Worm (Caenorhabditis elegans) whole organism, L3 larva: Measurements from ENCODE around the gene fbxc-44.

Experiments
- elt-1 ChIP-seq: fragments of 150-350 bp; optimal IDR thresholded peaks from 2 replicates; lab custom pipeline; 2014; ENCODE audit warnings: missing biosample characterization, missing genetic modification characterization
- fkh-10 ChIP-seq: sonication (generic microtip); optimal IDR thresholded peaks from 2 replicates; lab custom pipeline; 2017; ENCODE audit warnings: missing biosample characterization, missing genetic modification reagents, missing genetic modification characterization
- nhr-23 ChIP-seq: fragments of 150-350 bp; optimal IDR thresholded peaks from 2 replicates; lab custom pipeline; 2014; ENCODE audit warnings: missing biosample characterization, missing genetic modification reagents, missing genetic modification characterization
- nhr-237 ChIP-seq: fragments of 150-350 bp; optimal IDR thresholded peaks from 2 replicates; lab custom pipeline; 2014; ENCODE audit warnings: missing biosample characterization, missing genetic modification characterization
- nhr-28 ChIP-seq: fragments of 150-350 bp; optimal IDR thresholded peaks from 2 replicates; lab custom pipeline; 2014; ENCODE audit warnings: missing biosample characterization, missing genetic modification characterization
- pqm-1 ChIP-seq: fragments of 150-350 bp; optimal IDR thresholded peaks from 2 replicates; lab custom pipeline; 2017; ENCODE audit warnings: missing biosample characterization, missing genetic modification characterization, inconsistent platforms

DNA sequence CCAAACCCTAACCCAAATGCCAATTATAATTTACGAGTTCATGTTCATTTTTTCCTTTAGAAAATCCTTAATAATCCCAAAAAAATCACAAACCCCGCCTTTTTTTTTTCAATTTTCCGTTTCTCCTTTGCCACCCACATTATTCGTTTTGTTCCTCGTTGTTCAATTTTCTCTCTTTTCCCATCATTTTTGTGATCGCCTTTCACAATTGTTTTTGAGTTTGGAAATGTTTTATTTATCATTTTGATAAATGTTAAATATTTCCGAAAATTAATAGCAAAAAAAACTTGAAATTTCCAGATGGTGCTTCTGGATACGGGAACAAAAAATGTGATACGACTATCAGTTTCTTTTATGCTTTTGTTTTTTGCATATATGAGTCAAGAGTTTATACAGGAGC lies 22.2 kb downstream of the fbxc-44 start, which contains the start of gene F31D5.2:
- TF ChIP-seq nhr-23 (tag; lab: Kevin White, UChicago) = no peak
- TF ChIP-seq nhr-237 = no peak
- TF ChIP-seq fkh-10 (GFP tag; lab: Kevin White, UChicago) = no peak
- no peak for TF ChIP-seq nhr-28 (tag; lab: Kevin White, UChicago)
- no peak for TF ChIP-seq pqm-1 (tag; lab: Kevin White, UChicago)
- TF ChIP-seq elt-1 (tag; lab: Kevin White, UChicago) = no peak
